Fruit fly (Drosophila melanogaster): ENCODE results near the gene CG13251.

The CG13251 gene

dm6 chr3L:20602634-20603033 is 34.4 kb upstream of the CG13251 start (continued):
- TF ChIP-seq salr (GFP tag; optimal IDR thresholded peaks at IDR 0.05) = no peak
- TF ChIP-seq cyc (GFP tag; optimal IDR thresholded peaks at IDR 0.05) = no peak
- no peak for TF ChIP-seq CG8632 (GFP tag; optimal IDR thresholded peaks at IDR 0.05)
- TF ChIP-seq CG6854 (GFP tag; optimal IDR thresholded peaks at IDR 0.05) = no peak
- peak; percentile 8 for TF ChIP-seq CG6276 (GFP tag; optimal IDR thresholded peaks at IDR 0.05)
- no peak; the same call in 2 of the 3 replicates for TF ChIP-seq CG6163 (GFP tag; IDR thresholded peaks at IDR 0.05)
- no peak for TF ChIP-seq CG8319 (GFP tag; optimal IDR thresholded peaks at IDR 0.05)
- TF ChIP-seq CG10669 (GFP tag; optimal IDR thresholded peaks at IDR 0.05) = no peak
- peak; percentile 42 for TF ChIP-seq CG32006 (GFP tag; optimal IDR thresholded peaks at IDR 0.05)
- no peak for TF ChIP-seq dsx (GFP tag; optimal IDR thresholded peaks at IDR 0.05; ENCODE audit: poor library complexity, severe bottlenecking)
- no peak for TF ChIP-seq CG7368 (GFP tag; optimal IDR thresholded peaks at IDR 0.05)
- TF ChIP-seq CG1621 (tag; optimal IDR thresholded peaks at IDR 0.05) = no peak
- peak; percentile 70 for TF ChIP-seq Eip78C (GFP tag)

- TF ChIP-seq salr (GFP tag; optimal IDR thresholded peaks at IDR 0.05) (no peak), eg (GFP tag; IDR thresholded peaks at IDR 0.05) (no peak)
Measured at dm6 chr3L:20603644-20604182, 33.3 kb upstream of the CG13251 start.

DNA sequence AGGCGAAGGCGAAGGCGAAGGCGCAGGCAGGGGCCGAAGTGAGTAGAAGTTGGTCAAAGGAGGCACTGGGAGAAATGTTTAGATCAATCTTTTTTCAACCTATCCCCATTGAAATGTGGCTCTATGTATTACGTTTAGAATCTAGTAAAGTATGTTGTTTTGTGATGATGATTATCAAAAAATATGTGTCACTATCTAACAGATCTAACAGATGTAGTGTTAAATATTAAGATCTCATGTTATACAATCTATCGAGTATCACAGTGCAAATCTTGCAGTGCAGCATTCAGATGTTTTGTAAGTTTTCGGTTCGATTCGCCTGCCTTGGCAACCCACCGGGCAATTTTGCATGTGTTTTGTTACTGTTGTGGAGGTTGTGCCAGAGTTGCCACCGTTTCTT is 26.5 kb upstream of the CG13251 start:
- no peak for TF ChIP-seq Hr38 (GFP tag; optimal IDR thresholded peaks at IDR 0.05)
- peak; percentile 59 for TF ChIP-seq CG6276 (GFP tag; optimal IDR thresholded peaks at IDR 0.05)
- 0 out of 2 replicates have a peak, but pooled peaks have one; percentile 11 for TF ChIP-seq Gug (GFP tag; IDR thresholded peaks at IDR 0.05)
- TF ChIP-seq eg (GFP tag; IDR thresholded peaks at IDR 0.05) = peak; percentile 16; the same call in 1 of the 3 replicates
- no peak for TF ChIP-seq CG6854 (GFP tag; optimal IDR thresholded peaks at IDR 0.05)
- TF ChIP-seq CG8119 (GFP tag; IDR thresholded peaks at IDR 0.05) = peak; percentile 67; the same call in 2 of the 3 replicates
- peak; percentile 61 for TF ChIP-seq Eip78C (GFP tag)
- peak; percentile 16 for TF ChIP-seq CG4318 (GFP tag; optimal IDR thresholded peaks at IDR 0.05)
- TF ChIP-seq pdm3 (GFP tag; optimal IDR thresholded peaks at IDR 0.05) = peak; percentile 9
- TF ChIP-seq Hr4 (GFP tag; optimal IDR thresholded peaks at IDR 0.05) = peak; percentile 67
- TF ChIP-seq OdsH (GFP tag; optimal IDR thresholded peaks at IDR 0.05) = peak; percentile 11
- TF ChIP-seq fkh (GFP tag; optimal IDR thresholded peaks at IDR 0.05) = no peak
- no peak for TF ChIP-seq cyc (GFP tag; optimal IDR thresholded peaks at IDR 0.05)
- TF ChIP-seq CG10669 (GFP tag; optimal IDR thresholded peaks at IDR 0.05) = no peak
- peak; percentile 12 for TF ChIP-seq Sox14 (GFP tag; optimal IDR thresholded peaks at IDR 0.05)
- TF ChIP-seq CG3919 (GFP tag; optimal IDR thresholded peaks at IDR 0.05) = peak; percentile 21
- TF ChIP-seq CG8319 (GFP tag; optimal IDR thresholded peaks at IDR 0.05) = no peak
- TF ChIP-seq vri (GFP tag; optimal IDR thresholded peaks at IDR 0.05) = no peak
- TF ChIP-seq CG16779 (tag; optimal IDR thresholded peaks at IDR 0.05) = no peak
- peak; percentile 66 for TF ChIP-seq CG15336 (GFP tag; IDR thresholded peaks at IDR 0.05)
- TF ChIP-seq acj6 (GFP tag; optimal IDR thresholded peaks at IDR 0.05) = no peak
- peak; percentile 3 for TF ChIP-seq Lpt (GFP tag; optimal IDR thresholded peaks at IDR 0.05)
- no peak for TF ChIP-seq CG9139 (GFP tag; optimal IDR thresholded peaks at IDR 0.05)
- TF ChIP-seq CG6792 (GFP tag; optimal IDR thresholded peaks at IDR 0.05) = no peak
- TF ChIP-seq svp (GFP tag) = peak; percentile 26
- TF ChIP-seq CG32006 (GFP tag; optimal IDR thresholded peaks at IDR 0.05) = peak; percentile 79
- TF ChIP-seq Smox (GFP tag; optimal IDR thresholded peaks at IDR 0.05) = no peak
- TF ChIP-seq Met (GFP tag; optimal IDR thresholded peaks at IDR 0.05) = no peak
- TF ChIP-seq esn (GFP tag; optimal IDR thresholded peaks at IDR 0.05) = no peak
- peak; percentile 4 for TF ChIP-seq dac (GFP tag; optimal IDR thresholded peaks at IDR 0.05)
- no peak for TF ChIP-seq lz (GFP tag; optimal IDR thresholded peaks at IDR 0.05)
- peak; percentile 12 for TF ChIP-seq Hr39 (GFP tag; optimal IDR thresholded peaks at IDR 0.05)
- peak; percentile 22 for TF ChIP-seq achi (GFP tag; optimal IDR thresholded peaks at IDR 0.05)
- TF ChIP-seq salr (GFP tag; optimal IDR thresholded peaks at IDR 0.05) = peak in 1 of 2 experiments; percentile 11
- TF ChIP-seq net (GFP tag; optimal IDR thresholded peaks at IDR 0.05) = peak; percentile 30
- TF ChIP-seq ss (GFP tag; optimal IDR thresholded peaks at IDR 0.05) = no peak
- no peak for TF ChIP-seq CG7368 (GFP tag; optimal IDR thresholded peaks at IDR 0.05)
